Fruit fly (Drosophila melanogaster) whole organism, embryonic: Measurements from ENCODE around the gene Ac13E.

Experiments used
- Ada2b ChIP-seq: fragments of 200-800 bp; sonication (Bioruptor generic); IDR thresholded peaks from 2 replicates; pipeline ENCODE4 v1.3.6; 2022; ENCODE audit warnings: missing biosample characterization, missing genetic modification characterization
- Atf-2 ChIP-seq: fragments of 200-800 bp; sonication (Bioruptor generic); optimal IDR thresholded peaks from 2 replicates; lab custom pipeline; 2016; ENCODE audit warnings: missing biosample characterization, missing genetic modification characterization
- Awh ChIP-seq: fragments of 200-800 bp; sonication (Bioruptor generic); IDR thresholded peaks from 2 replicates; pipeline ENCODE4, ENCODE4 v1.3.6; 2022; ENCODE audit warnings: missing biosample characterization, missing genetic modification characterization
- CG10565 ChIP-seq: fragments of 200-800 bp; sonication (Bioruptor generic); optimal IDR thresholded peaks from 3 replicates; lab custom pipeline; 2016; ENCODE audit warnings: missing biosample characterization, mild to moderate bottlenecking, missing genetic modification characterization
- CG11247 ChIP-seq: fragments of 200-800 bp; sonication (Bioruptor generic); IDR thresholded peaks from 2 replicates; pipeline ENCODE4 v1.3.6; 2022; ENCODE audit warnings: missing biosample characterization, missing genetic modification characterization
- CG12071 ChIP-seq: fragments of 200-800 bp; sonication (Bioruptor generic); optimal IDR thresholded peaks from 3 replicates; lab custom pipeline; 2018; ENCODE audit warnings: missing biosample characterization, mild to moderate bottlenecking, missing genetic modification characterization
- CG17912 ChIP-seq: fragments of 200-800 bp; sonication (Bioruptor generic); optimal IDR thresholded peaks from 2 replicates; lab custom pipeline; 2018; ENCODE audit warnings: missing biosample characterization, mild to moderate bottlenecking, missing genetic modification characterization
- CG18262 ChIP-seq: fragments of 200-800 bp; optimal IDR thresholded peaks from 3 replicates; lab custom pipeline; 2019; ENCODE audit warnings: missing biosample characterization, mild to moderate bottlenecking, missing genetic modification characterization, moderate library complexity
- CG31224 ChIP-seq: fragments of 200-800 bp; sonication (Bioruptor generic); IDR thresholded peaks from 2 replicates; pipeline ENCODE4 v1.3.6; 2022; ENCODE audit warnings: missing biosample characterization, missing genetic modification characterization
- CG3281 ChIP-seq: fragments of 200-800 bp; sonication (Bioruptor generic); optimal IDR thresholded peaks from 3 replicates; lab custom pipeline; 2017; ENCODE audit warnings: missing biosample characterization, mild to moderate bottlenecking, missing genetic modification characterization
- CG3407 ChIP-seq: fragments of 200-800 bp; sonication (Bioruptor generic); optimal IDR thresholded peaks from 2 replicates; lab custom pipeline; 2018; ENCODE audit warnings: missing biosample characterization, mild to moderate bottlenecking, missing genetic modification characterization
- CG4617 ChIP-seq: fragments of 200-800 bp; sonication (Bioruptor generic); optimal IDR thresholded peaks from 3 replicates; lab custom pipeline; 2016; ENCODE audit warnings: missing biosample characterization, missing genetic modification characterization, borderline replicate concordance
- CG6272 ChIP-seq: fragments of 200-800 bp; sonication (Bioruptor generic); IDR thresholded peaks from 2 replicates; pipeline ENCODE4 v1.3.6; 2022; ENCODE audit warnings: missing biosample characterization, missing genetic modification characterization
- CG7928 ChIP-seq: fragments of 200-800 bp; sonication (Bioruptor generic); optimal IDR thresholded peaks from 2 replicates; lab custom pipeline; 2017; ENCODE audit warnings: missing biosample characterization, mild to moderate bottlenecking, missing genetic modification characterization
- CG9727 ChIP-seq: fragments of 200-800 bp; sonication (Bioruptor generic); optimal IDR thresholded peaks from 3 replicates; lab custom pipeline; 2017; ENCODE audit warnings: missing biosample characterization, mild to moderate bottlenecking, missing genetic modification characterization
- CTCF ChIP-seq: fragments of 200-800 bp; sonication (Bioruptor generic); optimal IDR thresholded peaks from 2 replicates; lab custom pipeline; 2017; ENCODE audit warnings: missing biosample characterization, mild to moderate bottlenecking, missing genetic modification characterization, moderate library complexity
- Camta ChIP-seq: fragments of 200-800 bp; sonication (Bioruptor generic); optimal IDR thresholded peaks from 2 replicates; lab custom pipeline; 2016; ENCODE audit warnings: missing biosample characterization, missing genetic modification characterization
- CrebB ChIP-seq: fragments of 200-800 bp; sonication (Bioruptor generic); optimal IDR thresholded peaks from 3 replicates; lab custom pipeline; 2018; ENCODE audit warnings: missing biosample characterization, mild to moderate bottlenecking, missing genetic modification characterization
- Dll ChIP-seq: fragments of 200-800 bp; sonication (Bioruptor generic); IDR thresholded peaks from 4 replicates; pipeline ENCODE4 v1.3.6; 2022; ENCODE audit warnings: missing biosample characterization, missing genetic modification characterization; ENCODE audit not compliant: partially characterized antibody
- E2f2 ChIP-seq: fragments of 200-800 bp; sonication (Bioruptor generic); IDR thresholded peaks from 2 replicates; pipeline ENCODE4 v1.3.6; 2022; ENCODE audit warnings: missing biosample characterization, missing genetic modification characterization
- Elba2 ChIP-seq: fragments of 200-800 bp; sonication (Bioruptor generic); optimal IDR thresholded peaks from 3 replicates; lab custom pipeline; 2016; ENCODE audit warnings: missing biosample characterization, missing genetic modification characterization
- Ets97D ChIP-seq: fragments of 200-800 bp; sonication (Bioruptor generic); optimal IDR thresholded peaks from 3 replicates; lab custom pipeline; 2016; ENCODE audit warnings: missing biosample characterization, missing genetic modification characterization
- GATAe ChIP-seq: fragments of 200-800 bp; sonication (Bioruptor generic); conservative IDR thresholded peaks from 2 replicates; pipeline ENCODE4 v1.3.6; 2022; ENCODE audit warnings: missing biosample characterization, missing genetic modification characterization
- Gug ChIP-seq: fragments of 200-800 bp; sonication (Bioruptor generic); IDR thresholded peaks from 4 replicates; pipeline ENCODE4 v1.3.6; 2022; ENCODE audit warnings: missing biosample characterization, missing genetic modification characterization
- H15 ChIP-seq: fragments of 200-800 bp; sonication (Bioruptor generic); IDR thresholded peaks from 3 replicates; pipeline ENCODE4 v1.3.6; 2022; ENCODE audit warnings: missing biosample characterization, missing genetic modification characterization
- HLH3B ChIP-seq: fragments of 200-800 bp; sonication (Bioruptor generic); IDR thresholded peaks from 2 replicates; pipeline ENCODE4 v1.3.6; 2022; ENCODE audit warnings: missing biosample characterization, missing genetic modification characterization
- HmgD ChIP-seq: fragments of 200-800 bp; sonication (Bioruptor generic); optimal IDR thresholded peaks from 3 replicates; lab custom pipeline; 2016; ENCODE audit warnings: missing biosample characterization, missing genetic modification characterization
- HmgZ ChIP-seq: fragments of 200-800 bp; sonication (Bioruptor generic); optimal IDR thresholded peaks from 2 replicates; lab custom pipeline; 2018; ENCODE audit warnings: missing biosample characterization, mild to moderate bottlenecking, missing genetic modification characterization
- Jarid2 ChIP-seq: fragments of 200-800 bp; sonication (Bioruptor generic); optimal IDR thresholded peaks from 3 replicates; lab custom pipeline; 2017; ENCODE audit warnings: mild to moderate bottlenecking, missing biosample characterization, missing genetic modification reagents, missing genetic modification characterization
- Myb ChIP-seq: fragments of 200-800 bp; sonication (Bioruptor generic); optimal IDR thresholded peaks from 2 replicates; lab custom pipeline; 2016; ENCODE audit warnings: missing biosample characterization, missing genetic modification characterization
- NC2α ChIP-seq: fragments of 200-800 bp; sonication (Bioruptor generic); optimal IDR thresholded peaks from 2 replicates; lab custom pipeline; 2016; ENCODE audit warnings: missing biosample characterization, missing genetic modification characterization
- Sry-β ChIP-seq: fragments of 200-800 bp; sonication (Bioruptor generic); optimal IDR thresholded peaks from 2 replicates; lab custom pipeline; 2018; ENCODE audit warnings: missing biosample characterization, mild to moderate bottlenecking, missing genetic modification characterization, moderate library complexity
- Tbp ChIP-seq: fragments of >200 bp; optimal IDR thresholded peaks from 2 replicates; lab custom pipeline; 2018; ENCODE audit warnings: missing biosample characterization, missing genetic modification characterization
- YL-1 ChIP-seq: fragments of 200-800 bp; sonication (Bioruptor generic); optimal IDR thresholded peaks from 3 replicates; lab custom pipeline; 2017; ENCODE audit warnings: missing biosample characterization, mild to moderate bottlenecking, missing genetic modification characterization
- bsh ChIP-seq, 2 experiments: fragments of 200-800 bp; sonication (Bioruptor generic); optimal IDR thresholded peaks; 2 replicates each; lab custom pipeline; 2017 to 2018; ENCODE audit warnings: mild to moderate bottlenecking in 2 of 2, missing biosample characterization in 2 of 2, missing genetic modification characterization in 2 of 2, moderate library complexity in 1 of 2
- dpn ChIP-seq, 2 experiments: fragments of 200-800 bp; sonication (Bioruptor generic); optimal IDR thresholded peaks; 3 replicates each; lab custom pipeline; 2016; ENCODE audit warnings: missing biosample characterization in 2 of 2, missing genetic modification characterization in 2 of 2
- dysf ChIP-seq: fragments of 200-800 bp; sonication (Bioruptor generic); IDR thresholded peaks from 3 replicates; pipeline ENCODE4 v1.3.6; 2022; ENCODE audit warnings: missing biosample characterization, missing genetic modification characterization
- gce ChIP-seq: fragments of 200-800 bp; sonication (Bioruptor generic); IDR thresholded peaks from 3 replicates; pipeline ENCODE4 v1.3.6; 2022; ENCODE audit warnings: missing biosample characterization, missing genetic modification characterization
- hkb ChIP-seq, 2 experiments: fragments of 200-800 bp in 1 of 2; fragments of >200 bp in 1 of 2; sonication (Bioruptor generic) in 1 of 2; IDR thresholded peaks in 1 of 2; optimal IDR thresholded peaks in 1 of 2; 2 replicates each; pipeline versions ENCODE4 v1.3.6 to Lab custom; 2017 to 2022; ENCODE audit warnings: missing biosample characterization in 1 of 2, missing genetic modification characterization in 1 of 2
- hth ChIP-seq: fragments of >200 bp; optimal IDR thresholded peaks from 2 replicates; lab custom pipeline; 2017; ENCODE audit warnings: inconsistent platforms
- kah ChIP-seq: fragments of 200-800 bp; sonication (Bioruptor generic); optimal IDR thresholded peaks from 2 replicates; lab custom pipeline; 2018; ENCODE audit warnings: missing biosample characterization, mild to moderate bottlenecking, missing genetic modification characterization
- klu ChIP-seq: fragments of 200-800 bp; sonication (Bioruptor generic); IDR thresholded peaks from 2 replicates; pipeline ENCODE4 v1.3.6; 2022; ENCODE audit warnings: missing biosample characterization, missing genetic modification characterization
- lola ChIP-seq, 3 experiments: fragments of >200 bp in 2 of 3; fragments of 200-800 bp in 1 of 3; sonication (Bioruptor generic) in 1 of 3; optimal IDR thresholded peaks; 2 replicates each; lab custom pipeline; 2017 to 2019; ENCODE audit warnings: missing biosample characterization in 3 of 3, missing genetic modification characterization in 3 of 3, mild to moderate bottlenecking in 1 of 3, moderate library complexity in 1 of 3
- nerfin-2 ChIP-seq: fragments of 200-800 bp; sonication (Bioruptor generic); IDR thresholded peaks from 2 replicates; pipeline ENCODE4 v1.3.6; 2022; ENCODE audit warnings: missing biosample characterization, missing genetic modification characterization; ENCODE audit not compliant: partially characterized antibody
- p53 ChIP-seq: fragments of 200-800 bp; sonication (Bioruptor generic); optimal IDR thresholded peaks from 2 replicates; lab custom pipeline; 2016; ENCODE audit warnings: missing biosample characterization, missing genetic modification characterization
- scrt ChIP-seq: fragments of 200-800 bp; sonication (Bioruptor generic); optimal IDR thresholded peaks from 2 replicates; lab custom pipeline; 2018; ENCODE audit warnings: missing biosample characterization, mild to moderate bottlenecking, missing genetic modification characterization, moderate library complexity
- sens-2 ChIP-seq: fragments of 200-800 bp; sonication (Bioruptor generic); IDR thresholded peaks from 2 replicates; pipeline ENCODE4 v1.3.6; 2022; ENCODE audit warnings: missing biosample characterization, missing genetic modification characterization
- slbo ChIP-seq: fragments of 200-800 bp; sonication (Bioruptor generic); IDR thresholded peaks from 2 replicates; pipeline ENCODE4 v1.3.6; 2022; ENCODE audit warnings: missing biosample characterization, missing genetic modification characterization
- slou ChIP-seq: fragments of 200-800 bp; sonication (Bioruptor generic); optimal IDR thresholded peaks from 3 replicates; lab custom pipeline; 2016; ENCODE audit warnings: missing biosample characterization, missing genetic modification characterization
- tio ChIP-seq: fragments of 200-800 bp; sonication (Bioruptor generic); optimal IDR thresholded peaks from 2 replicates; lab custom pipeline; 2017; ENCODE audit warnings: missing biosample characterization, missing genetic modification characterization, inconsistent platforms
- unpg ChIP-seq: fragments of 200-800 bp; sonication (Bioruptor generic); optimal IDR thresholded peaks from 3 replicates; lab custom pipeline; 2018; ENCODE audit warnings: missing biosample characterization, mild to moderate bottlenecking, missing genetic modification characterization, moderate library complexity
- zen2 ChIP-seq: fragments of 200-800 bp; sonication (Bioruptor generic); IDR thresholded peaks from 3 replicates; pipeline ENCODE4 v1.3.6; 2022; ENCODE audit warnings: missing biosample characterization, missing genetic modification characterization; ENCODE audit not compliant: partially characterized antibody

Gene Ac13E

DNA sequence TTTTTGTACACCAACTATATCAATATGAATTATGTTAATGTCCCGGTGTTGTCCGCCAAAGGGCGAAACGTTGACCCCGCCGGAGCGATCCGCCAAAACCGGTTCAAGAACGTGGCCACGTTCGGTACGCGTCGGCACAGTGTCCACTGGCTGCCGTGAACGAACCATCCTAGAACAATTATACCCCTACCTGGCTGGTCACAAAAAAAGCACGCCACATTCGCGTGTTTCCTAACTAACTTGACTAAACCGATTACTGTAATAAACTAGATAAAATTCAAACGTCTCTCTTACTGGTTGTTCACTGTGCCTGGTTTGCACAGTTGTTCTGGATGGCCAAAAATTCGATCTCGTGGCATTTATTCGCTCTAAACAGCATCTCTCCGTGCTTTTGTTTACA lies 25.5 kb upstream of the Ac13E start (continued):
- TF ChIP-seq scrt (GFP tag; lab: Kevin White, UChicago) (no peak), Elba2 (GFP tag; lab: Kevin White, UChicago) (peak; percentile 59), E2f2 (GFP tag; lab: Robert Waterston, UW) (peak; percentile 70), kah (GFP tag; lab: Kevin White, UChicago) (peak; percentile 65), unpg (GFP tag; lab: Kevin White, UChicago) (peak; percentile 92), dpn (GFP tag; optimal IDR thresholded peaks at IDR 0.05; lab: Kevin White, UChicago) (peak; percentile 93 to 96), YL-1 (GFP tag; lab: Kevin White, UChicago) (peak; percentile 59), hth (lab: Kevin White, UChicago) (no peak), lola (GFP tag; optimal IDR thresholded peaks at IDR 0.05; lab: Kevin White, UChicago) (peak in 1 of 3 experiments; percentile 82), CG11247 (GFP tag; lab: Robert Waterston, UW) (peak; percentile 93), Ada2b (peak; percentile 95), CG18262 (tag; lab: Kevin White, UChicago) (peak; percentile 88), CTCF (peak; percentile 28), Sry-β (GFP tag; lab: Kevin White, UChicago) (peak; percentile 21), hkb (optimal IDR thresholded peaks at IDR 0.05; lab: Kevin White, UChicago) (no peak), hkb (GFP tag; IDR thresholded peaks at IDR 0.05; lab: Robert Waterston, UW) (peak; percentile 92), H15 (GFP tag; lab: Robert Waterston, UW) (peak; percentile 90), HmgD (GFP tag; lab: Kevin White, UChicago) (peak; percentile 70), Camta (GFP tag; lab: Kevin White, UChicago) (peak; percentile 88), CG10565 (GFP tag; lab: Kevin White, UChicago) (peak; percentile 62), GATAe (peak; percentile 51), dysf (GFP tag; lab: Robert Waterston, UW) (peak; percentile 96), zen2 (GFP tag; lab: Robert Waterston, UW) (no peak), CG17912 (GFP tag; lab: Kevin White, UChicago) (peak; percentile 77), CG3407 (GFP tag; lab: Kevin White, UChicago) (peak; percentile 76), CG12071 (GFP tag; lab: Kevin White, UChicago) (peak; percentile 95), CG7928 (peak; percentile 75), sens-2 (GFP tag; lab: Robert Waterston, UW) (peak; percentile 76)

DNA sequence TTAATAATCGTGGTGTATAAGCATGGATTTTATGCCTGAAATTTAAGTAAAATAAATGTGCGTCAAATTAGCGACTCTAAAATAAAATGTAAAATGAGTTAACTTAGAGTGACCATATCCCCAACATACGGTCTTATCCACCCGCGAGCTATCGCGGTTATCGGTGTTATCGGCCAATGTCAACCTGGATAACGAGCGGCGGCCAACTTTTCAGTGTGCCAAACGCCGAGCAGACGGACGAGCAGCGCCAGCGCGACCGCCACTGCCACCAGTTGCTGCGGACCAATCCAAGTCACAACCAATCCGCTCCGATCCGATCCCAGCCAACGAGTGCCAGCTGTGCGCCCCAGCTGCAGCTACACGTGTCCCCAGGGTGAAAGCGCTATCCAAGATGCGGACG lies 24.0 kb upstream of the Ac13E start, which contains the start of the genes cerv and CG7872:
Gene cerv, minus strand, starts transcription at position 129 of the 400 bp plus-strand sequence.
Gene CG7872, plus strand, starts transcription at position 163 of the 400 bp plus-strand sequence.
- no peak for TF ChIP-seq Awh (GFP tag; lab: Robert Waterston, UW)
- peak; percentile 51 for TF ChIP-seq HmgZ (tag; lab: Kevin White, UChicago)
- peak; percentile 41 for TF ChIP-seq Ets97D (GFP tag; lab: Kevin White, UChicago)
- TF ChIP-seq slou (GFP tag; lab: Kevin White, UChicago): no peak
- TF ChIP-seq p53 (GFP tag; lab: Kevin White, UChicago): no peak
- TF ChIP-seq Atf-2 (GFP tag; lab: Kevin White, UChicago): no peak
- no peak for TF ChIP-seq NC2α
- no peak for TF ChIP-seq CG9727 (GFP tag; lab: Kevin White, UChicago)
- no peak for TF ChIP-seq CG6272
- TF ChIP-seq CG4617 (GFP tag; lab: Kevin White, UChicago): peak; percentile 20
- no peak for TF ChIP-seq HLH3B (GFP tag; lab: Robert Waterston, UW)
- TF ChIP-seq Jarid2 (GFP tag; lab: Kevin White, UChicago): peak; percentile 59
- peak; percentile 71; the same call in 3 of the 4 replicates for TF ChIP-seq Dll (GFP tag; lab: Robert Waterston, UW)
- no peak for TF ChIP-seq bsh (GFP tag; optimal IDR thresholded peaks at IDR 0.05; lab: Kevin White, UChicago)
- TF ChIP-seq gce (GFP tag; lab: Robert Waterston, UW): no peak
- TF ChIP-seq Tbp (GFP tag; lab: Kevin White, UChicago): no peak
- TF ChIP-seq CrebB (tag; lab: Kevin White, UChicago): no peak
- TF ChIP-seq CG31224 (GFP tag; lab: Robert Waterston, UW): no peak
- TF ChIP-seq Myb (GFP tag; lab: Kevin White, UChicago): peak; percentile 62
- no peak for TF ChIP-seq tio
- no peak for TF ChIP-seq Gug
- peak; percentile 35; the same call in 1 of the 2 replicates for TF ChIP-seq slbo (GFP tag; lab: Robert Waterston, UW)
- no peak for TF ChIP-seq klu (GFP tag; lab: Robert Waterston, UW)
- peak; percentile 3 for TF ChIP-seq CG3281 (GFP tag; lab: Kevin White, UChicago)
- peak; percentile 67 for TF ChIP-seq nerfin-2 (GFP tag; lab: Robert Waterston, UW)
